Worm (Caenorhabditis elegans): ENCODE data around the gene R11D1.3.

R11D1.3 gene

DNA sequence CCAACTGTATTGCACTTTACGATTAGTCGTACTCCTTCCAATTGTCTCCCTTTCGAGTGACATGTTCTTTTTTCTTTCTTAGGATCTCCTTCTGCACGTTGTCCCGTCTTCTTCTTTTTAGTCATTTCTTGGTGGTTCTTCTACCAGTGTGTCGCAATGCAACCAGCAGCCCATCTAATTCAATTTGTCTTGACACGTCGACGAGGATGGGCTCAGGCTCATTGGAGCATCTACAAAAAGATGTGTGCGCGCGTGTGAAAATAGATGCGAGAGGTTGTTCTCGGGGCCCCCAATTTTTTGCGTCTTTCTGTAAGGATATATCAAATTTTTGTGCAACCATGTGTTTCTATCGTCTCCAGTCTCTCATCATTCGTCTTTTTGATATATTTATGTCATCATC is 10.3 kb downstream of the R11D1.3 start:
- TF ChIP-seq dao-5 (tag; optimal IDR thresholded peaks at IDR 0.05) (no peak), W03F9.2 (tag; optimal IDR thresholded peaks at IDR 0.05) (no peak), him-1 (tag; optimal IDR thresholded peaks at IDR 0.05) (no peak)

DNA sequence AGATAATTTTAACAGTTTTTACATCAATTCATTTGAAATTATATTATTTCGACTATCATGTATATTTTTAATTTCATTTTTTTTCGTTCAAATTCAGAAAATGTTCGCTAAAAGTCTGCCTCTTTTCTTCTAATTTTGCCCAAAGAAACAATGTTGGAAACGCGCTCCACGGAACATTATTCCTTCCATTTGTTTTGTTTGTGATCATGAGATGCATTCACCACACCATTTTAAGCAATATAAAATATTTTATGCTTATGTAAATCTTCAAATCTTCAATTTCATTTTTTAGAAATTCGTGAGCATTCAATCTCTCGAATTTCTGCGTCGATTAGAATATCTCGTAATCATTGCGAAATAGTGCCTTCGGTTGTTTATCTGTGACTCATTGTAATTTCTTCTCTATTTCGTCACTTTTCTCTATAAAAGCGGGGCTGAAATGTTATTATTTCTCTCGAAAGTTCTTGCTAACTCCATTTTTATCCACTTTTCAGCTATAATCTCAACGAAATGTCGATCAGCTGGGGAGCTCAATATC is 14.5 kb downstream of the R11D1.3 start, which contains the start of gene istr-1:
istr-1 (plus strand) TSS at position 495 of the 538 bp plus-strand sequence.
- no peak for TF ChIP-seq dao-5 (tag; optimal IDR thresholded peaks at IDR 0.05)
- TF ChIP-seq W03F9.2 (tag; optimal IDR thresholded peaks at IDR 0.05) = no peak
- no peak for TF ChIP-seq him-1 (tag; optimal IDR thresholded peaks at IDR 0.05)

DNA sequence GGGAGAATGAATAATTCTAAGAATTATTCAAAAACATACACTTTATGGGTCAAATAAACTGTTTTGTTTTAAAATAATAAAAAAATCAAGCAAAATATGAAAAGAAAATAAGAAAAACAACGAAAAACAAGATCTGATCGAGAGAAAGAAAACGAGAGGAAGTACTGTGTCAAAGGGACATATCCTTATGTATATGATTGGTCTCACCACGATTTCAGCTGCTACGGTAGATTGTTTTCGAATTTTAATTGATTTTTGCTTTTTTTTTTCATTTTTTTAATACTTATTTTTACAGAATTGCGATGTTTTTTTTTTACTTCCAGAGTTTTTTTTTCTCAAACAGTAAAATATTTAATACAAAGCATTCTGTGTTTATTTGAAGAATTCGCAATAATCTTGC is 15.1 kb downstream of the R11D1.3 start:
- peak; percentile 62 for TF ChIP-seq W03F9.2 (tag; optimal IDR thresholded peaks at IDR 0.05)
- TF ChIP-seq him-1 (tag; optimal IDR thresholded peaks at IDR 0.05) = no peak
- no peak for TF ChIP-seq dao-5 (tag; optimal IDR thresholded peaks at IDR 0.05)

- TF ChIP-seq him-1 (tag; optimal IDR thresholded peaks at IDR 0.05) (no peak), W03F9.2 (tag; optimal IDR thresholded peaks at IDR 0.05) (no peak), dao-5 (tag; optimal IDR thresholded peaks at IDR 0.05) (no peak)
Observed at ce11 chrV:12695968-12696367, 15.9 kb downstream of the R11D1.3 start, which contains the start of gene K10C8.4. TSS of gene K10C8.4 (plus strand) at chrV:12696268.

ce11 chrV:12695155-12695554 is 16.7 kb downstream of the R11D1.3 start, which contains the start of gene parn-1:
TSS of gene parn-1 (minus strand) at chrV:12695255.
- TF ChIP-seq dao-5 (tag; optimal IDR thresholded peaks at IDR 0.05) (no peak), him-1 (tag; optimal IDR thresholded peaks at IDR 0.05) (no peak), W03F9.2 (tag; optimal IDR thresholded peaks at IDR 0.05) (no peak)

DNA sequence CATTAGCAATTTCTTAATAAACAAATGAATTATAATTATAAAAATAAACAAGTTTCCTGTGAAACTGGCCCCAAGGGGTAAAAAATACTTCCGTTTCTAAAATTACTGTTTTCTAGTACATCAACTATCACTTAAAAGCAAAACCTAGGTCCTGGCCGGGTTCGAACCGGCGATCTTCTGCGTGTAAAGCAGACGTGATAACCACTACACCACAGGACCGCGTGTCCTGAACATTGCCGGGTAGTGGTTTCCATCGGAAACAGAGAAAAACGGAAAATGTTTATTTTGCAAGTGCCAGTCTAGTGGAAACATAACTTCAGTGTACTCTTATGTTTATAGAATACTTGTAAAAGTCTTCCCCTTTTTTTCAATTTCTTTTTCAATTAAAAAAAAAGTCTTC is 28.7 kb downstream of the R11D1.3 start:
- no peak for TF ChIP-seq W03F9.2 (tag; optimal IDR thresholded peaks at IDR 0.05)
- TF ChIP-seq dao-5 (tag; optimal IDR thresholded peaks at IDR 0.05) = no peak
- no peak for TF ChIP-seq him-1 (tag; optimal IDR thresholded peaks at IDR 0.05)

- TF ChIP-seq dao-5 (tag; optimal IDR thresholded peaks at IDR 0.05) = no peak
- TF ChIP-seq W03F9.2 (tag; optimal IDR thresholded peaks at IDR 0.05) = no peak
- TF ChIP-seq him-1 (tag; optimal IDR thresholded peaks at IDR 0.05) = no peak
Observed at ce11 chrV:12679807-12680206, 32.1 kb downstream of the R11D1.3 start, which contains the start of gene frpr-15. TSS of gene frpr-15 (plus strand) at chrV:12680107.

DNA sequence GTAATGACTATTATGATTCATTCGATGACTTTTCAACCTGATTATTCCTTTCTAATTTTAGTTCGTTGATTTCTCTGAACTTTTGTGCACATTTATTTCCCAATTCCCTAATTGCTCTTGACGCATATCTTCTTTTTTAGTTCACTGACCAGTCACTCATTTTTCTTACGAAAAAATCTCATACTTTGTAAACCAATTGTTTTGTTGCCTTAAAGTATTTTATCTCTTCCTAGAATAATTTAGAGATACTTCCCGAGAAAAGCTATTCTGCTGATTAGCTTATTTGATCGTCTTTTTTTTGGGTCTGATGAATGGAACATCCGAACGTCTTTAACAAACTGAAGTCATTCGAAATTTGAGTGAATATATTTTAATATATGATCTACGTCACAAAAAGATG is 32.6 kb downstream of the R11D1.3 start:
- TF ChIP-seq him-1 (tag; optimal IDR thresholded peaks at IDR 0.05) (no peak), W03F9.2 (tag; optimal IDR thresholded peaks at IDR 0.05) (no peak), dao-5 (tag; optimal IDR thresholded peaks at IDR 0.05) (no peak)

- TF ChIP-seq dao-5 (tag; optimal IDR thresholded peaks at IDR 0.05) = no peak
- no peak for TF ChIP-seq W03F9.2 (tag; optimal IDR thresholded peaks at IDR 0.05)
- TF ChIP-seq him-1 (tag; optimal IDR thresholded peaks at IDR 0.05) = no peak
Observed at ce11 chrV:12676299-12676698, 35.6 kb downstream of the R11D1.3 start.

- no peak for TF ChIP-seq W03F9.2 (tag; optimal IDR thresholded peaks at IDR 0.05)
- TF ChIP-seq dao-5 (tag; optimal IDR thresholded peaks at IDR 0.05) = no peak
- no peak for TF ChIP-seq him-1 (tag; optimal IDR thresholded peaks at IDR 0.05)
Observed at ce11 chrV:12673745-12674144, 38.2 kb downstream of the R11D1.3 start.

DNA sequence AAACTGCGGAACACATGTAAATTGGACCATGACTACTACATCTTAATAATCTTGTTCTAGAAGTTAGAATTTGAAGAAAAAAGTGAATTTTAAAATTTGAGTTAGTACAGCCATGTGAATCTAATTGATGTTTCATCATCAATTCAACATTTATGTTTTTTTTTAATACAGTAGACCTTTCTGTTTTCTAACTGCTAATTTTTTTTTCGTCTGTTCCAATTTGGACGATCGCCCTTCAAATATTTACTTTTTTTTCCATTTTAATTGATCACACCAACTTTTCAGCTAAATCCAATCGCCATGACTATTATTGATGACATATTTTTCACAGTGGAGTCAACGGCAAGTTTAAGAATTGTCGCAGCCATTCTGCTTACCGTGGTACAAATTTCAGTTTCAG is 41.3 kb downstream of the R11D1.3 start, which contains the start of gene srx-116:
srx-116 (plus strand) TSS at position 301 of the 400 bp plus-strand sequence.
- no peak for TF ChIP-seq him-1 (tag; optimal IDR thresholded peaks at IDR 0.05)
- no peak for TF ChIP-seq W03F9.2 (tag; optimal IDR thresholded peaks at IDR 0.05)
- TF ChIP-seq dao-5 (tag; optimal IDR thresholded peaks at IDR 0.05) = no peak

ce11 chrV:12667926-12668325 is 44.0 kb downstream of the R11D1.3 start, which contains the start of gene W05B10.4:
TSS of gene W05B10.4 (plus strand) at chrV:12668226.
- TF ChIP-seq W03F9.2 (tag; optimal IDR thresholded peaks at IDR 0.05) (no peak), him-1 (tag; optimal IDR thresholded peaks at IDR 0.05) (no peak), dao-5 (tag; optimal IDR thresholded peaks at IDR 0.05) (no peak)

- TF ChIP-seq W03F9.2 (tag; optimal IDR thresholded peaks at IDR 0.05) = no peak
- TF ChIP-seq dao-5 (tag; optimal IDR thresholded peaks at IDR 0.05) = no peak
Observed at ce11 chrV:12667397-12667796, 44.5 kb downstream of the R11D1.3 start.

- no peak for TF ChIP-seq dao-5 (tag; optimal IDR thresholded peaks at IDR 0.05)
- no peak for TF ChIP-seq him-1 (tag; optimal IDR thresholded peaks at IDR 0.05)
- no peak for TF ChIP-seq W03F9.2 (tag; optimal IDR thresholded peaks at IDR 0.05)
Observed at ce11 chrV:12663386-12663785, 48.5 kb downstream of the R11D1.3 start.

- TF ChIP-seq him-1 (tag; optimal IDR thresholded peaks at IDR 0.05) = no peak
- TF ChIP-seq W03F9.2 (tag; optimal IDR thresholded peaks at IDR 0.05) = no peak
- TF ChIP-seq dao-5 (tag; optimal IDR thresholded peaks at IDR 0.05) = no peak
Observed at ce11 chrV:12661619-12662018, 50.3 kb downstream of the R11D1.3 start, which contains the start of gene W05B10.3. TSS of gene W05B10.3 (minus strand) at chrV:12661719.

Data from whole organism, L4/young adult.